Fruit fly (Drosophila melanogaster) whole organism, embryonic: ENCODE measurements around the gene CG6791.

Source experiments
- Ada2b ChIP-seq: fragments of 200-800 bp; sonication (Bioruptor generic); IDR thresholded peaks from 2 replicates; pipeline ENCODE4 v1.3.6; 2022; ENCODE audit warnings: missing biosample characterization, missing genetic modification characterization
- Awh ChIP-seq: fragments of 200-800 bp; sonication (Bioruptor generic); IDR thresholded peaks from 2 replicates; pipeline ENCODE4, ENCODE4 v1.3.6; 2022; ENCODE audit warnings: missing biosample characterization, missing genetic modification characterization
- B-H2 ChIP-seq: fragments of 200-800 bp; sonication (Bioruptor generic); optimal IDR thresholded peaks from 2 replicates; lab custom pipeline; 2018; ENCODE audit warnings: missing biosample characterization, mild to moderate bottlenecking, missing genetic modification characterization
- CG10366 ChIP-seq: fragments of 200-800 bp; sonication (Bioruptor generic); IDR thresholded peaks from 2 replicates; pipeline ENCODE4 v1.3.6; 2022; ENCODE audit warnings: missing biosample characterization, missing genetic modification characterization
- CG12219 ChIP-seq: fragments of 200-800 bp; sonication (Bioruptor generic); optimal IDR thresholded peaks from 3 replicates; lab custom pipeline; 2018; ENCODE audit warnings: missing biosample characterization, mild to moderate bottlenecking, missing genetic modification characterization
- CG1233 ChIP-seq: fragments of 200-800 bp; sonication (Bioruptor generic); optimal IDR thresholded peaks from 4 replicates; lab custom pipeline; 2018; ENCODE audit warnings: missing biosample characterization, mild to moderate bottlenecking, missing genetic modification characterization
- CG12769 ChIP-seq: fragments of 200-800 bp; sonication (Bioruptor generic); optimal IDR thresholded peaks from 2 replicates; lab custom pipeline; 2019; ENCODE audit warnings: missing biosample characterization, mild to moderate bottlenecking, missing genetic modification characterization, moderate library complexity
- CG13624 ChIP-seq: fragments of 200-800 bp; sonication (Bioruptor generic); optimal IDR thresholded peaks from 2 replicates; lab custom pipeline; 2016; ENCODE audit warnings: missing biosample characterization, missing genetic modification characterization
- CG15696 ChIP-seq: fragments of 200-800 bp; sonication (Bioruptor generic); optimal IDR thresholded peaks from 2 replicates; lab custom pipeline; 2019; ENCODE audit warnings: missing biosample characterization, mild to moderate bottlenecking, missing genetic modification characterization, moderate library complexity
- CG1647 ChIP-seq: fragments of 200-800 bp; sonication (Bioruptor generic); optimal IDR thresholded peaks from 3 replicates; lab custom pipeline; 2016; ENCODE audit warnings: missing biosample characterization, missing genetic modification characterization
- CG16815 ChIP-seq: fragments of 200-800 bp; sonication (Bioruptor generic); optimal IDR thresholded peaks from 3 replicates; lab custom pipeline; 2017; ENCODE audit warnings: missing biosample characterization, mild to moderate bottlenecking, missing genetic modification characterization
- CG17328 ChIP-seq: fragments of 200-800 bp; sonication (Bioruptor generic); IDR thresholded peaks from 2 replicates; pipeline ENCODE4 v1.3.6; 2022; ENCODE audit warnings: missing biosample characterization, missing genetic modification characterization
- CG33213 ChIP-seq: fragments of 200-800 bp; sonication (Bioruptor generic); optimal IDR thresholded peaks from 3 replicates; lab custom pipeline; 2016; ENCODE audit warnings: missing biosample characterization, missing genetic modification characterization
- CG3838 ChIP-seq: fragments of 200-800 bp; sonication (Bioruptor generic); optimal IDR thresholded peaks from 3 replicates; lab custom pipeline; 2016; ENCODE audit warnings: missing biosample characterization, missing genetic modification characterization
- CG4730 ChIP-seq: fragments of 200-800 bp; sonication (Bioruptor generic); IDR thresholded peaks from 2 replicates; pipeline ENCODE4 v1.3.6; 2022; ENCODE audit warnings: missing biosample characterization, missing genetic modification characterization
- CG7271 ChIP-seq: fragments of 200-800 bp; sonication (Bioruptor generic); optimal IDR thresholded peaks from 2 replicates; lab custom pipeline; 2018; ENCODE audit warnings: missing biosample characterization, mild to moderate bottlenecking, missing genetic modification characterization, moderate library complexity
- CG9817 ChIP-seq: fragments of 200-800 bp; sonication (Bioruptor generic); optimal IDR thresholded peaks from 2 replicates; lab custom pipeline; 2018; ENCODE audit warnings: missing biosample characterization, mild to moderate bottlenecking, missing genetic modification characterization, moderate library complexity
- Chrac-16 ChIP-seq: fragments of 200-800 bp; sonication (Bioruptor generic); optimal IDR thresholded peaks from 3 replicates; lab custom pipeline; 2016; ENCODE audit warnings: missing biosample characterization, missing genetic modification characterization
- CoRest ChIP-seq: fragments of 200-800 bp; sonication (Bioruptor generic); optimal IDR thresholded peaks from 3 replicates; lab custom pipeline; 2018; ENCODE audit warnings: missing biosample characterization, mild to moderate bottlenecking, missing genetic modification characterization, moderate library complexity
- Dfd ChIP-seq, 2 experiments: fragments of >200 bp; optimal IDR thresholded peaks; 2 replicates each; lab custom pipeline; 2017; ENCODE audit warnings: missing biosample characterization in 2 of 2, missing genetic modification characterization in 2 of 2
- HLHmδ ChIP-seq: fragments of 200-800 bp; sonication (Bioruptor generic); optimal IDR thresholded peaks from 2 replicates; lab custom pipeline; 2018; ENCODE audit warnings: missing biosample characterization, mild to moderate bottlenecking, missing genetic modification characterization, moderate library complexity
- Mad ChIP-seq: fragments of 200-800 bp; sonication (Bioruptor generic); optimal IDR thresholded peaks from 2 replicates; lab custom pipeline; 2016; ENCODE audit warnings: missing biosample characterization, missing genetic modification characterization
- Mrtf ChIP-seq: fragments of 200-800 bp; sonication (Bioruptor generic); IDR thresholded peaks from 3 replicates; pipeline ENCODE4 v1.3.6; 2022; ENCODE audit warnings: missing biosample characterization, missing genetic modification characterization
- NC2β ChIP-seq: fragments of 200-800 bp; sonication (Bioruptor generic); optimal IDR thresholded peaks from 2 replicates; lab custom pipeline; 2016; ENCODE audit warnings: missing biosample characterization, missing genetic modification characterization
- Rx ChIP-seq: fragments of 200-800 bp; sonication (Bioruptor generic); IDR thresholded peaks from 2 replicates; pipeline ENCODE4 v1.3.6; 2022; ENCODE audit warnings: missing biosample characterization, missing genetic modification characterization
- Six4 ChIP-seq: fragments of 200-800 bp; sonication (Bioruptor generic); optimal IDR thresholded peaks from 2 replicates; lab custom pipeline; 2016; ENCODE audit warnings: missing biosample characterization, missing genetic modification characterization
- Vsx1 ChIP-seq: fragments of 200-800 bp; sonication (Bioruptor generic); optimal IDR thresholded peaks from 2 replicates; lab custom pipeline; 2017; ENCODE audit warnings: missing biosample characterization, mild to moderate bottlenecking, missing genetic modification characterization, missing genetic modification reagents
- cg ChIP-seq: fragments of 200-800 bp; sonication (Bioruptor generic); optimal IDR thresholded peaks from 3 replicates; lab custom pipeline; 2019; ENCODE audit warnings: missing biosample characterization, mild to moderate bottlenecking, missing genetic modification characterization, moderate library complexity
- crol ChIP-seq: fragments of 200-800 bp; sonication (Bioruptor generic); IDR thresholded peaks from 2 replicates; pipeline ENCODE4 v1.3.6; 2022; ENCODE audit warnings: missing biosample characterization, missing genetic modification characterization
- dan ChIP-seq: fragments of 200-800 bp; sonication (Bioruptor generic); IDR thresholded peaks from 2 replicates; pipeline ENCODE4 v1.3.6; 2022; ENCODE audit warnings: missing biosample characterization, missing genetic modification characterization
- fd96Cb ChIP-seq: fragments of 200-800 bp; sonication (Bioruptor generic); optimal IDR thresholded peaks from 2 replicates; lab custom pipeline; 2018; ENCODE audit warnings: missing biosample characterization, mild to moderate bottlenecking, missing genetic modification characterization, moderate library complexity
- fu2 ChIP-seq: fragments of 200-800 bp; sonication (Bioruptor generic); optimal IDR thresholded peaks from 2 replicates; lab custom pipeline; 2016; ENCODE audit warnings: missing biosample characterization, missing genetic modification characterization
- gro ChIP-seq: fragments of 200-800 bp; sonication (Bioruptor generic); optimal IDR thresholded peaks from 2 replicates; lab custom pipeline; 2016; ENCODE audit warnings: missing biosample characterization, missing genetic modification characterization
- gsb-n ChIP-seq: fragments of 200-800 bp; sonication (Bioruptor generic); optimal IDR thresholded peaks from 3 replicates; lab custom pipeline; 2018; ENCODE audit warnings: missing biosample characterization, mild to moderate bottlenecking, missing genetic modification characterization
- hb ChIP-seq: fragments of 200-800 bp; sonication (Bioruptor generic); IDR thresholded peaks from 3 replicates; pipeline ENCODE4 v1.3.6; 2022; ENCODE audit warnings: missing biosample characterization, missing genetic modification characterization; ENCODE audit not compliant: partially characterized antibody
- hth ChIP-seq: fragments of >200 bp; optimal IDR thresholded peaks from 2 replicates; lab custom pipeline; 2017; ENCODE audit warnings: inconsistent platforms
- kay ChIP-seq: fragments of 200-800 bp; sonication (Bioruptor generic); optimal IDR thresholded peaks from 2 replicates; lab custom pipeline; 2016; ENCODE audit warnings: missing biosample characterization, missing genetic modification characterization
- lola ChIP-seq, 3 experiments: fragments of >200 bp in 2 of 3; fragments of 200-800 bp in 1 of 3; sonication (Bioruptor generic) in 1 of 3; optimal IDR thresholded peaks; 2 replicates each; lab custom pipeline; 2017 to 2019; ENCODE audit warnings: missing biosample characterization in 3 of 3, missing genetic modification characterization in 3 of 3, mild to moderate bottlenecking in 1 of 3, moderate library complexity in 1 of 3
- luna ChIP-seq: fragments of 200-800 bp; sonication (Bioruptor generic); optimal IDR thresholded peaks from 2 replicates; lab custom pipeline; 2016; ENCODE audit warnings: missing biosample characterization, missing genetic modification characterization
- p53 ChIP-seq: fragments of 200-800 bp; sonication (Bioruptor generic); optimal IDR thresholded peaks from 2 replicates; lab custom pipeline; 2016; ENCODE audit warnings: missing biosample characterization, missing genetic modification characterization
- pita ChIP-seq: fragments of 200-800 bp; sonication (Bioruptor generic); optimal IDR thresholded peaks from 2 replicates; lab custom pipeline; 2017; ENCODE audit warnings: missing biosample characterization, mild to moderate bottlenecking, missing genetic modification characterization
- pzg ChIP-seq: fragments of 200-800 bp; sonication (Bioruptor generic); optimal IDR thresholded peaks from 3 replicates; lab custom pipeline; 2018; ENCODE audit warnings: missing biosample characterization, mild to moderate bottlenecking, missing genetic modification characterization, moderate library complexity
- ranshi ChIP-seq: fragments of 200-800 bp; sonication (Bioruptor generic); IDR thresholded peaks from 2 replicates; pipeline ENCODE4 v1.3.6; 2022; ENCODE audit warnings: missing biosample characterization, missing genetic modification characterization
- sc ChIP-seq, 3 experiments: fragments of >200 bp in 2 of 3; fragments of 200-800 bp in 1 of 3; sonication (Bioruptor generic) in 1 of 3; optimal IDR thresholded peaks; 2 replicates in 2 of 3; 3 replicates in 1 of 3; lab custom pipeline; 2017; ENCODE audit warnings: mild to moderate bottlenecking in 1 of 3, missing biosample characterization in 1 of 3, missing genetic modification characterization in 1 of 3, missing genetic modification reagents in 1 of 3
- shn ChIP-seq: fragments of 200-800 bp; sonication (Bioruptor generic); optimal IDR thresholded peaks from 3 replicates; lab custom pipeline; 2016; ENCODE audit warnings: missing biosample characterization, missing genetic modification characterization
- sisA ChIP-seq: fragments of 200-800 bp; sonication (Bioruptor generic); IDR thresholded peaks from 2 replicates; pipeline ENCODE4 v1.3.6; 2022; ENCODE audit warnings: missing biosample characterization, missing genetic modification characterization
- slp2 ChIP-seq: fragments of 200-800 bp; sonication (Bioruptor generic); optimal IDR thresholded peaks from 2 replicates; lab custom pipeline; 2016; ENCODE audit warnings: missing biosample characterization, missing genetic modification characterization
- stc ChIP-seq: fragments of 200-800 bp; sonication (Bioruptor generic); IDR thresholded peaks from 2 replicates; pipeline ENCODE4 v1.3.6; 2022; ENCODE audit warnings: missing biosample characterization, missing genetic modification characterization
- tin ChIP-seq: fragments of 200-800 bp; sonication (Bioruptor generic); optimal IDR thresholded peaks from 3 replicates; lab custom pipeline; 2016; ENCODE audit warnings: missing biosample characterization, missing genetic modification characterization
- tio ChIP-seq: fragments of 200-800 bp; sonication (Bioruptor generic); optimal IDR thresholded peaks from 2 replicates; lab custom pipeline; 2017; ENCODE audit warnings: missing biosample characterization, missing genetic modification characterization, inconsistent platforms
- tup ChIP-seq: fragments of 200-800 bp; sonication (Bioruptor generic); optimal IDR thresholded peaks from 2 replicates; lab custom pipeline; 2016; ENCODE audit warnings: missing biosample characterization, mild to moderate bottlenecking, missing genetic modification characterization, moderate library complexity

CG6791 gene

dm6 chr3R:11623025-11623424 is 33.1 kb upstream of the CG6791 start, which contains the start of gene CG14711 (continued):
- TF ChIP-seq luna (GFP tag; lab: Kevin White, UChicago), result no peak
- peak; percentile 83 for TF ChIP-seq Mad (GFP tag; lab: Kevin White, UChicago)
- peak; percentile 69 for TF ChIP-seq CG16815 (GFP tag; lab: Kevin White, UChicago)
- TF ChIP-seq pzg (GFP tag; lab: Kevin White, UChicago), result peak; percentile 54
- TF ChIP-seq CG12219, result peak; percentile 64
- TF ChIP-seq hth (lab: Kevin White, UChicago), result no peak
- peak; percentile 84 for TF ChIP-seq CG1233 (GFP tag; lab: Kevin White, UChicago)
- TF ChIP-seq CG17328 (GFP tag; lab: Robert Waterston, UW), result peak; percentile 83
- peak; percentile 84 for TF ChIP-seq tin
- TF ChIP-seq tio (GFP tag; lab: Kevin White, UChicago), result no peak
- TF ChIP-seq crol, result no peak
- TF ChIP-seq sc (optimal IDR thresholded peaks at IDR 0.05; lab: Kevin White, UChicago), result no peak
- TF ChIP-seq sc (GFP tag; optimal IDR thresholded peaks at IDR 0.05; lab: Kevin White, UChicago), result peak; percentile 24
- peak; percentile 82 for TF ChIP-seq Mrtf (GFP tag; lab: Robert Waterston, UW)
- no peak for TF ChIP-seq p53 (GFP tag; lab: Kevin White, UChicago)
- TF ChIP-seq CG12769 (tag; lab: Kevin White, UChicago), result no peak
- peak; percentile 80 for TF ChIP-seq CG4730 (GFP tag; lab: Robert Waterston, UW)
- peak; percentile 83 for TF ChIP-seq ranshi (GFP tag; lab: Robert Waterston, UW)
- TF ChIP-seq fd96Cb (tag; lab: Kevin White, UChicago), result peak; percentile 74
- TF ChIP-seq CG10366, result peak; percentile 80
- peak; percentile 60 for TF ChIP-seq tup (GFP tag; lab: Kevin White, UChicago)
- peak; percentile 36 for TF ChIP-seq shn (GFP tag; lab: Kevin White, UChicago)
- TF ChIP-seq hb, result peak; percentile 77; the same call in 2 of the 3 replicates
- TF ChIP-seq CG3838 (GFP tag; lab: Kevin White, UChicago), result peak; percentile 67
- TF ChIP-seq pita (GFP tag; lab: Kevin White, UChicago), result no peak
- peak; percentile 82 for TF ChIP-seq Ada2b (GFP tag; lab: Robert Waterston, UW)
- peak; percentile 85 for TF ChIP-seq CG15696 (tag; lab: Kevin White, UChicago)
- TF ChIP-seq Dfd (GFP tag; optimal IDR thresholded peaks at IDR 0.05; lab: Kevin White, UChicago), result no peak
- peak; percentile 42; the same call in 1 of the 2 replicates for TF ChIP-seq Rx (GFP tag; lab: Robert Waterston, UW)
- TF ChIP-seq Awh (GFP tag; lab: Robert Waterston, UW), result peak; percentile 80
- TF ChIP-seq kay (GFP tag; lab: Kevin White, UChicago), result peak; percentile 74
- TF ChIP-seq dan, result no peak
- TF ChIP-seq Chrac-16 (GFP tag; lab: Kevin White, UChicago), result peak; percentile 86
- peak; percentile 59 for TF ChIP-seq CG7271
- peak; percentile 50 for TF ChIP-seq NC2β (GFP tag; lab: Kevin White, UChicago)
- peak; percentile 91 for TF ChIP-seq CoRest (tag; lab: Kevin White, UChicago)
- TF ChIP-seq HLHmδ (GFP tag; lab: Kevin White, UChicago), result no peak
- TF ChIP-seq CG33213, result peak; percentile 54
- TF ChIP-seq B-H2 (GFP tag; lab: Kevin White, UChicago), result peak; percentile 91
- no peak for TF ChIP-seq Vsx1 (GFP tag; lab: Kevin White, UChicago)
- peak; percentile 77 for TF ChIP-seq stc
- peak; percentile 67 for TF ChIP-seq CG1647 (GFP tag; lab: Kevin White, UChicago)
- peak; percentile 24 for TF ChIP-seq slp2 (GFP tag; lab: Kevin White, UChicago)
- TF ChIP-seq lola (GFP tag; optimal IDR thresholded peaks at IDR 0.05; lab: Kevin White, UChicago), result peak in 1 of 3 experiments; percentile 81
- peak; percentile 60 for TF ChIP-seq fu2 (GFP tag; lab: Kevin White, UChicago)
- TF ChIP-seq gro (GFP tag; lab: Kevin White, UChicago), result peak; percentile 43
- TF ChIP-seq sisA (GFP tag; lab: Robert Waterston, UW), result peak; percentile 82
- TF ChIP-seq gsb-n (tag; lab: Kevin White, UChicago), result no peak
- TF ChIP-seq cg (GFP tag; lab: Kevin White, UChicago), result no peak
- peak; percentile 81 for TF ChIP-seq Six4 (GFP tag; lab: Kevin White, UChicago)
- peak; percentile 89 for TF ChIP-seq CG9817 (tag; lab: Kevin White, UChicago)
- peak; percentile 53 for TF ChIP-seq CG13624 (GFP tag; lab: Kevin White, UChicago)
